Fruit fly (Drosophila melanogaster): ENCODE data around the gene ko.

ko gene

DNA sequence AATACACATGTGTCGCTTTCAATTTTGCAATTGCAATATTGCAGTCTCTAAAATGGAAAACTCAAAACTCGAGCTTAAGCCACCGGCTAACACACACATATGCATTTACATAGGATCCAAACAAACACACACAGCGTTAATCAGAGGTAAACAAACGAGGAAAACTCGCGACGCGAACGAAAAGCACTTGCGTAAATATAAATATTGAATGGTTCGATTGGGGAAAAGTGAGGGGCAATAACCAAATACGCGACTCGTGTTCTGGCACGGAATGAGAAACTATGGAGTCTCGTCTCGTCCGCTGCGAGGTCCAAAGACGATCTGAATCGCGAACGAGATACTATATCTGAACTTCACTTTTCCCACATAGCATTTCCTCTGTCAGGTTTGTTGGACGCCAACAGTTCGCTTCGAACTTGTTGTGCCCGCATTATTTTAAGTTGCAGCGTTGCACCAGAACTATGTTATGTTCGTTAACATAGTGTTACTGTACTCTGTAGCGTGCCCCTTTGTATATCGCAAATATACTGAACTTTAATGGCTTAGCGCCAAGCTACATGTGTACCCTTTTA, at the start of gene ko (continued):
- TF ChIP-seq ATbp (GFP tag; optimal IDR thresholded peaks at IDR 0.05), result peak; percentile 77
- TF ChIP-seq jumu (GFP tag; optimal IDR thresholded peaks at IDR 0.05), result peak; percentile 13
- TF ChIP-seq wor (GFP tag; IDR thresholded peaks at IDR 0.05), result no peak
- TF ChIP-seq CG10959 (GFP tag; IDR thresholded peaks at IDR 0.05), result no peak
- TF ChIP-seq CG5180 (GFP tag; optimal IDR thresholded peaks at IDR 0.05), result peak; percentile 99
- peak; percentile 42 for TF ChIP-seq Nf-YB (GFP tag; optimal IDR thresholded peaks at IDR 0.05)
- TF ChIP-seq ci (GFP tag; IDR thresholded peaks at IDR 0.05), result peak; percentile 87
- TF ChIP-seq MESR4 (GFP tag; optimal IDR thresholded peaks at IDR 0.05), result no peak
- no peak for TF ChIP-seq CG2889 (GFP tag; IDR thresholded peaks at IDR 0.05)
- TF ChIP-seq ase (GFP tag; IDR thresholded peaks at IDR 0.05), result no peak
- TF ChIP-seq CG10431 (GFP tag; optimal IDR thresholded peaks at IDR 0.05), result peak; percentile 64
- no peak for TF ChIP-seq az2 (GFP tag; optimal IDR thresholded peaks at IDR 0.05)

DNA sequence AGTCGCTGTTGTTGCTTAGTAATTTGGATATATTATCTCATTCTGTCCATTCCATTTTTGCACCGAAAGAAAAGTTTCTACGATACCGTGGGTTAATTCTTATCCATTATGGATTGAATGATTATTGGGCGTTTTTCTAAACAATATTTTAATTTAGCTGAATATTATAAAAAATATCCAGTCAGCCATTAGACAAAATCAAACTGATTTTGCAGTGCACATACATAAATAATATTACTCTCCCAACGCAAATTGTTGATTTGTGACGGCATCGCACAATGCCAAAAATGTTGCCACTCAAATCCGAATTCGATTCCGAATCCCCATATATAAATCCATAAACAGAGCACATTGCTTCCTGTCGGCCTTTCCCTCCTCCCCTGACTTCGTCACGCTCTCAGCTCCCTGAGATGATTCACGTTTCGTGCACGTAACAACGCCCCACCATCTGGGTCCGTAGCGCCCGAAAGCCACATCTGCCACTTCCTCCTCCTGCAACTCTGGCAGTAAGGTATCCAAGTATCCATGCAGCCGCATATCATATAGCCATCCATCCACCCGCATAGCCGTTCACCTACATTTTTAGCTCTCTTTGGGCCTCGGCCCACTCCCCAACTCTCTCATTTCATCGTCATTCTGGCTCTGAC, 46.1 kb upstream of the ko start:
- TF ChIP-seq Doc3 (GFP tag; IDR thresholded peaks at IDR 0.05; ENCODE audit: partially characterized antibody) (no peak), CG6272 (GFP tag; IDR thresholded peaks at IDR 0.05) (peak; percentile 49; the same call in 1 of the 2 replicates), CG10462 (GFP tag; optimal IDR thresholded peaks at IDR 0.05) (no peak), Hmx (GFP tag; optimal IDR thresholded peaks at IDR 0.05) (peak; percentile 45), CG6683 (GFP tag; optimal IDR thresholded peaks at IDR 0.05) (peak; percentile 36), Spps (tag; optimal IDR thresholded peaks at IDR 0.05) (no peak), NK7.1 (GFP tag; optimal IDR thresholded peaks at IDR 0.05) (peak; percentile 29), Myb (GFP tag; optimal IDR thresholded peaks at IDR 0.05) (peak; percentile 25), run (tag; optimal IDR thresholded peaks at IDR 0.05) (no peak), Camta (GFP tag; optimal IDR thresholded peaks at IDR 0.05) (peak; percentile 36), gsb (GFP tag; IDR thresholded peaks at IDR 0.05) (peak; percentile 83), CG4282 (GFP tag; optimal IDR thresholded peaks at IDR 0.05) (no peak), CG4424 (GFP tag; optimal IDR thresholded peaks at IDR 0.05) (peak; percentile 51), ssp (GFP tag; IDR thresholded peaks at IDR 0.05) (0 out of 2 replicates have a peak, but pooled peaks have one; percentile 17), Ravus (GFP tag; IDR thresholded peaks at IDR 0.05) (peak; percentile 51), Bteb2 (GFP tag; optimal IDR thresholded peaks at IDR 0.05) (peak; percentile 68), emc (GFP tag; optimal IDR thresholded peaks at IDR 0.05) (peak; percentile 35), slou (GFP tag; optimal IDR thresholded peaks at IDR 0.05) (peak; percentile 45), Trl (optimal IDR thresholded peaks at IDR 0.05) (peak in 1 of 2 experiments; percentile 23), Trl (GFP tag; optimal IDR thresholded peaks at IDR 0.05) (peak; percentile 10), Ets65A (GFP tag) (no peak), D19A (tag; optimal IDR thresholded peaks at IDR 0.05) (peak; percentile 12), org-1 (GFP tag; optimal IDR thresholded peaks at IDR 0.05) (peak; percentile 32), CG8388 (GFP tag; optimal IDR thresholded peaks at IDR 0.05) (peak; percentile 7), tin (GFP tag; optimal IDR thresholded peaks at IDR 0.05) (peak; percentile 12), shn (GFP tag; optimal IDR thresholded peaks at IDR 0.05) (peak; percentile 30), Dbx (GFP tag; IDR thresholded peaks at IDR 0.05) (peak; percentile 89), CG18764 (GFP tag; optimal IDR thresholded peaks at IDR 0.05) (peak; percentile 5), abd-A (tag; optimal IDR thresholded peaks at IDR 0.05) (peak; percentile 75), zfh1 (GFP tag; IDR thresholded peaks at IDR 0.05) (peak; percentile 39; the same call in 1 of the 3 replicates), Mad (GFP tag; optimal IDR thresholded peaks at IDR 0.05) (peak; percentile 48), Xbp1 (GFP tag; optimal IDR thresholded peaks at IDR 0.05) (peak; percentile 66), CG7357 (GFP tag; IDR thresholded peaks at IDR 0.05) (peak; percentile 51; the same call in 2 of the 3 replicates), caup (GFP tag; optimal IDR thresholded peaks at IDR 0.05; ENCODE audit: severe bottlenecking) (peak; percentile 76), Kr (GFP tag; optimal IDR thresholded peaks at IDR 0.05) (no peak), dysf (GFP tag; IDR thresholded peaks at IDR 0.05) (peak; percentile 85), grau (tag; optimal IDR thresholded peaks at IDR 0.05) (peak; percentile 80), zfh2 (GFP tag; optimal IDR thresholded peaks at IDR 0.05) (peak; percentile 72)
